Worm (Caenorhabditis elegans) whole organism, L2 larva: ENCODE data around the gene B0250.8.

ENCODE experiments used
- elt-3 ChIP-seq: sonication (generic microtip); optimal IDR thresholded peaks from 2 replicates; lab custom pipeline; 2017; ENCODE audit warnings: missing biosample characterization, missing genetic modification characterization
- fos-1 ChIP-seq: fragments of 150-350 bp; optimal IDR thresholded peaks from 2 replicates; lab custom pipeline; 2014; ENCODE audit warnings: missing biosample characterization, missing genetic modification characterization

- TF ChIP-seq elt-3 (tag; lab: Kevin White, UChicago) (no peak), fos-1 (tag; lab: Kevin White, UChicago) (no peak)
Observed at ce11 chrV:20460808-20461207, 9.5 kb downstream of the B0250.8 start, which contains the start of gene B0250.18.
